Fruit fly (Drosophila melanogaster) whole organism, embryonic: Measurements from ENCODE around the gene Efhc1.1.

Experiments
- ATbp ChIP-seq: fragments of 200-800 bp; sonication (Bioruptor generic); optimal IDR thresholded peaks from 2 replicates; lab custom pipeline; 2017; ENCODE audit warnings: missing biosample characterization, mild to moderate bottlenecking, missing genetic modification characterization, missing genetic modification reagents
- Aef1 ChIP-seq: fragments of 200-800 bp; sonication (Bioruptor generic); IDR thresholded peaks from 3 replicates; pipeline ENCODE4 v1.3.6; 2022; ENCODE audit warnings: missing biosample characterization, missing genetic modification characterization
- CG10274 ChIP-seq: fragments of 200-800 bp; sonication (Bioruptor generic); optimal IDR thresholded peaks from 3 replicates; lab custom pipeline; 2017; ENCODE audit warnings: missing biosample characterization, mild to moderate bottlenecking, missing genetic modification characterization
- CG10321 ChIP-seq: fragments of 200-800 bp; sonication (Bioruptor generic); IDR thresholded peaks from 2 replicates; pipeline ENCODE4 v1.3.6; 2022; ENCODE audit warnings: missing biosample characterization, missing genetic modification characterization
- CG10654 ChIP-seq: fragments of 200-800 bp; sonication (Bioruptor generic); optimal IDR thresholded peaks from 2 replicates; lab custom pipeline; 2016; ENCODE audit warnings: missing biosample characterization, missing genetic modification characterization
- CG11085 ChIP-seq: fragments of 200-800 bp; sonication (Bioruptor generic); IDR thresholded peaks from 2 replicates; pipeline ENCODE4 v1.3.6; 2022; ENCODE audit warnings: missing biosample characterization, missing genetic modification characterization
- CG11504 ChIP-seq: fragments of 200-800 bp; sonication (Bioruptor generic); optimal IDR thresholded peaks from 3 replicates; lab custom pipeline; 2019; ENCODE audit warnings: missing biosample characterization, mild to moderate bottlenecking, missing genetic modification characterization, moderate library complexity
- CG12219 ChIP-seq: fragments of 200-800 bp; sonication (Bioruptor generic); optimal IDR thresholded peaks from 3 replicates; lab custom pipeline; 2018; ENCODE audit warnings: missing biosample characterization, mild to moderate bottlenecking, missing genetic modification characterization
- CG12942 ChIP-seq: fragments of 200-800 bp; sonication (Bioruptor generic); optimal IDR thresholded peaks from 3 replicates; lab custom pipeline; 2016; ENCODE audit warnings: missing biosample characterization, missing genetic modification characterization
- CG14014 ChIP-seq: fragments of 200-800 bp; sonication (Bioruptor generic); IDR thresholded peaks from 2 replicates; pipeline ENCODE4 v1.3.6; 2022; ENCODE audit warnings: missing biosample characterization, missing genetic modification characterization
- CG16815 ChIP-seq: fragments of 200-800 bp; sonication (Bioruptor generic); optimal IDR thresholded peaks from 3 replicates; lab custom pipeline; 2017; ENCODE audit warnings: missing biosample characterization, mild to moderate bottlenecking, missing genetic modification characterization
- CG17328 ChIP-seq: fragments of 200-800 bp; sonication (Bioruptor generic); IDR thresholded peaks from 2 replicates; pipeline ENCODE4 v1.3.6; 2022; ENCODE audit warnings: missing biosample characterization, missing genetic modification characterization
- CG1792 ChIP-seq: fragments of 200-800 bp; sonication (Bioruptor generic); optimal IDR thresholded peaks from 2 replicates; lab custom pipeline; 2016; ENCODE audit warnings: missing biosample characterization, missing genetic modification characterization
- CG31224 ChIP-seq: fragments of 200-800 bp; sonication (Bioruptor generic); IDR thresholded peaks from 2 replicates; pipeline ENCODE4 v1.3.6; 2022; ENCODE audit warnings: missing biosample characterization, missing genetic modification characterization
- CG31365 ChIP-seq: fragments of 200-800 bp; sonication (Bioruptor generic); optimal IDR thresholded peaks from 2 replicates; lab custom pipeline; 2018; ENCODE audit warnings: missing biosample characterization, mild to moderate bottlenecking, missing genetic modification characterization
- CG33557 ChIP-seq: fragments of 200-800 bp; sonication (Bioruptor generic); optimal IDR thresholded peaks from 2 replicates; lab custom pipeline; 2019; ENCODE audit warnings: missing biosample characterization, mild to moderate bottlenecking, missing genetic modification characterization, moderate library complexity
- CG34376 ChIP-seq: fragments of 200-800 bp; sonication (Bioruptor generic); optimal IDR thresholded peaks from 2 replicates; lab custom pipeline; 2018; ENCODE audit warnings: missing biosample characterization, mild to moderate bottlenecking, missing genetic modification characterization
- CG42726 ChIP-seq: fragments of 200-800 bp; sonication (Bioruptor generic); IDR thresholded peaks from 2 replicates; pipeline ENCODE4 v1.3.6; 2022; ENCODE audit warnings: missing biosample characterization, missing genetic modification characterization; ENCODE audit not compliant: partially characterized antibody
- CG4404 ChIP-seq: fragments of 200-800 bp; sonication (Bioruptor generic); IDR thresholded peaks from 2 replicates; pipeline ENCODE4 v1.3.6; 2022; ENCODE audit warnings: missing biosample characterization, missing genetic modification characterization
- CG4730 ChIP-seq: fragments of 200-800 bp; sonication (Bioruptor generic); IDR thresholded peaks from 2 replicates; pipeline ENCODE4 v1.3.6; 2022; ENCODE audit warnings: missing biosample characterization, missing genetic modification characterization
- CG5180 ChIP-seq: fragments of 200-800 bp; sonication (Bioruptor generic); optimal IDR thresholded peaks from 3 replicates; lab custom pipeline; 2017; ENCODE audit warnings: missing biosample characterization, missing genetic modification characterization, mild to moderate bottlenecking, moderate library complexity, missing genetic modification reagents
- CG5953 ChIP-seq: fragments of 200-800 bp; sonication (Bioruptor generic); IDR thresholded peaks from 2 replicates; pipeline ENCODE4 v1.3.6; 2022; ENCODE audit warnings: missing biosample characterization, missing genetic modification characterization
- CG6272 ChIP-seq: fragments of 200-800 bp; sonication (Bioruptor generic); IDR thresholded peaks from 2 replicates; pipeline ENCODE4 v1.3.6; 2022; ENCODE audit warnings: missing biosample characterization, missing genetic modification characterization
- CG7372 ChIP-seq: fragments of 200-800 bp; sonication (Bioruptor generic); IDR thresholded peaks from 2 replicates; pipeline ENCODE4 v1.3.6; 2022; ENCODE audit warnings: missing biosample characterization, missing genetic modification characterization
- CG8290 ChIP-seq, 3 experiments: fragments of 200-800 bp; sonication (Bioruptor generic); optimal IDR thresholded peaks; 2 replicates each; lab custom pipeline; 2016 to 2019; ENCODE audit warnings: missing biosample characterization in 3 of 3, missing genetic modification characterization in 3 of 3, mild to moderate bottlenecking in 2 of 3, moderate library complexity in 1 of 3
- D19A ChIP-seq: fragments of 200-800 bp; optimal IDR thresholded peaks from 3 replicates; lab custom pipeline; 2019; ENCODE audit warnings: missing biosample characterization, mild to moderate bottlenecking, missing genetic modification characterization, moderate library complexity
- Dip3 ChIP-seq: fragments of 200-800 bp; sonication (Bioruptor generic); optimal IDR thresholded peaks from 3 replicates; lab custom pipeline; 2016; ENCODE audit warnings: missing biosample characterization, missing genetic modification characterization
- Dref ChIP-seq: fragments of 200-800 bp; sonication (Bioruptor generic); IDR thresholded peaks from 2 replicates; pipeline ENCODE4 v1.3.6; 2022; ENCODE audit warnings: missing biosample characterization, missing genetic modification characterization
- Fer1 ChIP-seq: fragments of 200-800 bp; sonication (Bioruptor generic); optimal IDR thresholded peaks from 2 replicates; lab custom pipeline; 2017; ENCODE audit warnings: missing biosample characterization, mild to moderate bottlenecking, missing genetic modification characterization
- H15 ChIP-seq: fragments of 200-800 bp; sonication (Bioruptor generic); IDR thresholded peaks from 3 replicates; pipeline ENCODE4 v1.3.6; 2022; ENCODE audit warnings: missing biosample characterization, missing genetic modification characterization
- HHEX ChIP-seq: fragments of 200-800 bp; sonication (Bioruptor generic); optimal IDR thresholded peaks from 3 replicates; lab custom pipeline; 2017; ENCODE audit warnings: missing biosample characterization, mild to moderate bottlenecking, missing genetic modification characterization, missing genetic modification reagents
- HmgD ChIP-seq: fragments of 200-800 bp; sonication (Bioruptor generic); optimal IDR thresholded peaks from 3 replicates; lab custom pipeline; 2016; ENCODE audit warnings: missing biosample characterization, missing genetic modification characterization
- Med ChIP-seq: fragments of 200-800 bp; sonication (Bioruptor generic); peaks from one replicate; lab custom pipeline; 2016; ENCODE audit warnings: missing biosample characterization, missing genetic modification characterization, mild to moderate bottlenecking, inconsistent platforms, moderate library complexity
- Pdp1 ChIP-seq, 2 experiments: fragments of 200-800 bp; sonication (Bioruptor generic); optimal IDR thresholded peaks; 3 replicates each; lab custom pipeline; 2016; ENCODE audit warnings: missing biosample characterization in 2 of 2, missing genetic modification characterization in 2 of 2, mild to moderate bottlenecking in 1 of 2, moderate library complexity in 1 of 2
- Taf1 ChIP-seq: fragments of 200-800 bp; sonication (Bioruptor generic); IDR thresholded peaks from 2 replicates; pipeline ENCODE4 v1.3.6; 2022; ENCODE audit warnings: missing biosample characterization, missing genetic modification characterization
- cato ChIP-seq: fragments of 200-800 bp; sonication (Bioruptor generic); optimal IDR thresholded peaks from 2 replicates; lab custom pipeline; 2016; ENCODE audit warnings: missing biosample characterization, missing genetic modification characterization, borderline replicate concordance
- chif ChIP-seq, 2 experiments: fragments of 200-800 bp; sonication (Bioruptor generic); optimal IDR thresholded peaks; 3 replicates each; lab custom pipeline; 2016; ENCODE audit warnings: missing biosample characterization in 2 of 2, missing genetic modification characterization in 2 of 2
- crp ChIP-seq, 2 experiments: fragments of 200-800 bp; sonication (Bioruptor generic); optimal IDR thresholded peaks; 2 replicates in 1 of 2; 3 replicates in 1 of 2; lab custom pipeline; 2017; ENCODE audit warnings: missing biosample characterization in 2 of 2, missing genetic modification characterization in 2 of 2, mild to moderate bottlenecking in 1 of 2, moderate library complexity in 1 of 2
- emc ChIP-seq: fragments of 200-800 bp; sonication (Bioruptor generic); optimal IDR thresholded peaks from 2 replicates; lab custom pipeline; 2016; ENCODE audit warnings: missing biosample characterization, missing genetic modification characterization
- gem ChIP-seq: fragments of 200-800 bp; sonication (Bioruptor generic); optimal IDR thresholded peaks from 2 replicates; lab custom pipeline; 2019; ENCODE audit warnings: missing biosample characterization, mild to moderate bottlenecking, missing genetic modification characterization, moderate library complexity
- grau ChIP-seq: fragments of 200-800 bp; optimal IDR thresholded peaks from 3 replicates; lab custom pipeline; 2019; ENCODE audit warnings: missing biosample characterization, mild to moderate bottlenecking, missing genetic modification characterization, moderate library complexity
- luna ChIP-seq: fragments of 200-800 bp; sonication (Bioruptor generic); optimal IDR thresholded peaks from 2 replicates; lab custom pipeline; 2016; ENCODE audit warnings: missing biosample characterization, missing genetic modification characterization
- pb ChIP-seq: fragments of 200-800 bp; sonication (Bioruptor generic); optimal IDR thresholded peaks from 3 replicates; lab custom pipeline; 2016; ENCODE audit warnings: missing biosample characterization, missing genetic modification characterization
- repo ChIP-seq: fragments of 200-800 bp; sonication (Bioruptor generic); optimal IDR thresholded peaks from 2 replicates; lab custom pipeline; 2016; ENCODE audit warnings: missing biosample characterization, missing genetic modification characterization
- ro ChIP-seq: fragments of 200-800 bp; sonication (Bioruptor generic); IDR thresholded peaks from 2 replicates; pipeline ENCODE4 v1.3.6; 2022; ENCODE audit warnings: missing biosample characterization, missing genetic modification characterization
- sens-2 ChIP-seq: fragments of 200-800 bp; sonication (Bioruptor generic); IDR thresholded peaks from 2 replicates; pipeline ENCODE4 v1.3.6; 2022; ENCODE audit warnings: missing biosample characterization, missing genetic modification characterization
- stwl ChIP-seq: fragments of 200-800 bp; sonication (Bioruptor generic); optimal IDR thresholded peaks from 3 replicates; lab custom pipeline; 2018; ENCODE audit warnings: missing biosample characterization, mild to moderate bottlenecking, missing genetic modification characterization, moderate library complexity
- tin ChIP-seq: fragments of 200-800 bp; sonication (Bioruptor generic); optimal IDR thresholded peaks from 3 replicates; lab custom pipeline; 2016; ENCODE audit warnings: missing biosample characterization, missing genetic modification characterization
- wor ChIP-seq: fragments of 200-800 bp; sonication (Bioruptor generic); IDR thresholded peaks from 2 replicates; pipeline ENCODE4 v1.3.6; 2022; ENCODE audit warnings: missing biosample characterization, missing genetic modification characterization
- zfh2 ChIP-seq: fragments of 200-800 bp; sonication (Bioruptor generic); optimal IDR thresholded peaks from 2 replicates; lab custom pipeline; 2016; ENCODE audit warnings: missing biosample characterization, missing genetic modification characterization

The Efhc1.1 gene

dm6 chrX:15740288-15740726 lies 43.2 kb downstream of the Efhc1.1 start (continued):
- TF ChIP-seq ATbp (GFP tag; lab: Kevin White, UChicago) (peak; percentile 64), HmgD (no peak), zfh2 (GFP tag; lab: Kevin White, UChicago) (peak; percentile 58), D19A (tag; lab: Kevin White, UChicago) (peak; percentile 37), crp (GFP tag; optimal IDR thresholded peaks at IDR 0.05; lab: Kevin White, UChicago) (peak in 1 of 2 experiments; percentile 21), Aef1 (GFP tag; lab: Robert Waterston, UW) (peak; percentile 73), CG4730 (GFP tag; lab: Robert Waterston, UW) (peak; percentile 53; the same call in 1 of the 2 replicates), CG10274 (GFP tag; lab: Kevin White, UChicago) (peak; percentile 36), CG12942 (GFP tag; lab: Kevin White, UChicago) (peak; percentile 30), CG10654 (peak; percentile 31), chif (GFP tag; optimal IDR thresholded peaks at IDR 0.05; lab: Kevin White, UChicago) (peak in 1 of 2 experiments; percentile 40), CG31365 (tag; lab: Kevin White, UChicago) (peak; percentile 52), CG31224 (peak; percentile 65), Fer1 (GFP tag; lab: Kevin White, UChicago) (peak; percentile 85), H15 (0 out of 3 replicates have a peak, but pooled peaks have one; percentile 44), luna (GFP tag; lab: Kevin White, UChicago) (no peak), CG11504 (peak; percentile 74), gem (tag; lab: Kevin White, UChicago) (peak; percentile 81), CG11085 (GFP tag; lab: Robert Waterston, UW) (peak; percentile 74), sens-2 (GFP tag; lab: Robert Waterston, UW) (peak; percentile 40; the same call in 1 of the 2 replicates), pb (GFP tag; lab: Kevin White, UChicago) (no peak), CG16815 (peak; percentile 48), HHEX (GFP tag; lab: Kevin White, UChicago) (peak; percentile 80), grau (tag; lab: Kevin White, UChicago) (peak; percentile 78), CG6272 (GFP tag; lab: Robert Waterston, UW) (peak; percentile 9; the same call in 1 of the 2 replicates), CG12219 (peak; percentile 67), Dip3 (peak; percentile 57), wor (GFP tag; lab: Robert Waterston, UW) (no peak), CG17328 (peak; percentile 70), CG33557 (GFP tag; lab: Kevin White, UChicago) (no peak), stwl (no peak), Dref (GFP tag; lab: Robert Waterston, UW) (no peak), CG42726 (no peak), tin (GFP tag; lab: Kevin White, UChicago) (peak; percentile 49), repo (GFP tag; lab: Kevin White, UChicago) (no peak), CG34376 (GFP tag; lab: Kevin White, UChicago) (peak; percentile 66), ro (GFP tag; lab: Robert Waterston, UW) (no peak), CG14014 (GFP tag; lab: Robert Waterston, UW) (peak; percentile 80), Taf1 (GFP tag; lab: Robert Waterston, UW) (peak; percentile 69), CG1792 (GFP tag; lab: Kevin White, UChicago) (peak; percentile 29), CG4404 (GFP tag; lab: Robert Waterston, UW) (peak; percentile 50), CG5180 (GFP tag; lab: Kevin White, UChicago) (no peak), CG7372 (GFP tag; lab: Robert Waterston, UW) (peak; percentile 57; the same call in 1 of the 2 replicates), Pdp1 (GFP tag; optimal IDR thresholded peaks at IDR 0.05; lab: Kevin White, UChicago) (peak; percentile 58 to 63), emc (GFP tag; lab: Kevin White, UChicago) (peak; percentile 17), CG5953 (no peak), CG8290 (GFP tag; optimal IDR thresholded peaks at IDR 0.05; lab: Kevin White, UChicago) (no peak), CG8290 (tag; optimal IDR thresholded peaks at IDR 0.05; lab: Kevin White, UChicago) (peak in 1 of 2 experiments; percentile 82), Med (peak; percentile 91), CG10321 (0 out of 2 replicates have a peak, but pooled peaks have one; percentile 29), cato (peak; percentile 29)
